Worm (Caenorhabditis elegans): ENCODE results near the gene ced-7.
A peak's percentile ranks its signal among the peaks of the same experiment; 100 is the strongest.

ced-7 gene

ce11 chrIII:9544820-9545219 is 35.1 kb downstream of the ced-7 start, which contains the start of gene ZK1098.12:
TSS of gene ZK1098.12 (plus strand) at chrIII:9545120.
- TF ChIP-seq lsy-12 (tag; optimal IDR thresholded peaks at IDR 0.05) (no peak), hmg-11 (tag; optimal IDR thresholded peaks at IDR 0.05) (no peak), egl-27 (tag; optimal IDR thresholded peaks at IDR 0.05) (no peak), mml-1 (tag; optimal IDR thresholded peaks at IDR 0.05) (no peak), nhr-76 (tag; optimal IDR thresholded peaks at IDR 0.05) (no peak), nhr-12 (tag; optimal IDR thresholded peaks at IDR 0.05) (no peak), nhr-25 (tag; optimal IDR thresholded peaks at IDR 0.05) (no peak), unc-62 (GFP tag; optimal IDR thresholded peaks at IDR 0.05) (no peak), ZK546.5 (tag; optimal IDR thresholded peaks at IDR 0.05) (no peak), nfya-1 (tag; optimal IDR thresholded peaks at IDR 0.05; ENCODE audit: insufficient read depth) (no peak), nhr-237 (tag; optimal IDR thresholded peaks at IDR 0.05) (no peak), ceh-9 (tag; optimal IDR thresholded peaks at IDR 0.05) (no peak), unc-39 (tag; optimal IDR thresholded peaks at IDR 0.05) (no peak), nhr-77 (tag; optimal IDR thresholded peaks at IDR 0.05) (no peak), nhr-11 (tag; optimal IDR thresholded peaks at IDR 0.05) (no peak)

ce11 chrIII:9544125-9544524 is 35.8 kb downstream of the ced-7 start, which contains the start of gene ZK1098.9:
TSS of gene ZK1098.9 (plus strand) at chrIII:9544425.
- no peak for TF ChIP-seq fkh-2 (tag; optimal IDR thresholded peaks at IDR 0.05)
- no peak for TF ChIP-seq nhr-77 (tag; optimal IDR thresholded peaks at IDR 0.05)
- no peak for TF ChIP-seq ZK546.5 (tag; optimal IDR thresholded peaks at IDR 0.05)
- TF ChIP-seq aly-2 (tag; optimal IDR thresholded peaks at IDR 0.05), result no peak
- TF ChIP-seq elt-2 (tag; optimal IDR thresholded peaks at IDR 0.05), result no peak
- TF ChIP-seq snpc-4 (tag; optimal IDR thresholded peaks at IDR 0.05), result no peak
- no peak for TF ChIP-seq jun-1 (tag; optimal IDR thresholded peaks at IDR 0.05)
- TF ChIP-seq mdl-1 (tag; optimal IDR thresholded peaks at IDR 0.05), result no peak
- no peak for TF ChIP-seq nhr-28 (tag; optimal IDR thresholded peaks at IDR 0.05)
- no peak for TF ChIP-seq mml-1 (tag; optimal IDR thresholded peaks at IDR 0.05)
- no peak for TF ChIP-seq ceh-16 (tag; optimal IDR thresholded peaks at IDR 0.05)
- no peak for TF ChIP-seq nhr-23 (tag; optimal IDR thresholded peaks at IDR 0.05)
- TF ChIP-seq nhr-76 (tag; optimal IDR thresholded peaks at IDR 0.05), result no peak
- no peak for TF ChIP-seq nhr-12 (tag; optimal IDR thresholded peaks at IDR 0.05)
- TF ChIP-seq eor-1 (tag; optimal IDR thresholded peaks at IDR 0.05), result no peak
- no peak for TF ChIP-seq nhr-43 (tag; optimal IDR thresholded peaks at IDR 0.05; ENCODE audit: poor library complexity, severe bottlenecking)
- no peak for TF ChIP-seq unc-39 (tag; optimal IDR thresholded peaks at IDR 0.05)
- no peak for TF ChIP-seq ceh-82 (tag; optimal IDR thresholded peaks at IDR 0.05)

ce11 chrIII:9542816-9543215 is 37.1 kb downstream of the ced-7 start, which contains the start of gene eif-2Balpha:
TSS of gene eif-2Balpha (plus strand) at chrIII:9543119.
- TF ChIP-seq pha-4 (tag; optimal IDR thresholded peaks at IDR 0.05) (peak; percentile 86), hmg-11 (tag; optimal IDR thresholded peaks at IDR 0.05) (peak; percentile 6), lin-15B (tag; optimal IDR thresholded peaks at IDR 0.05) (peak; percentile 58), nhr-237 (tag; optimal IDR thresholded peaks at IDR 0.05) (no peak), elt-2 (tag; optimal IDR thresholded peaks at IDR 0.05) (peak; percentile 9), nhr-23 (tag; optimal IDR thresholded peaks at IDR 0.05) (peak; percentile 26), snpc-4 (tag; optimal IDR thresholded peaks at IDR 0.05) (peak; percentile 8), mdl-1 (tag; optimal IDR thresholded peaks at IDR 0.05) (no peak), ztf-11 (tag; optimal IDR thresholded peaks at IDR 0.05) (no peak), nhr-11 (tag; optimal IDR thresholded peaks at IDR 0.05) (no peak), nfya-1 (tag; optimal IDR thresholded peaks at IDR 0.05; ENCODE audit: insufficient read depth) (peak; percentile 32), pqm-1 (tag; optimal IDR thresholded peaks at IDR 0.05) (no peak)

ce11 chrIII:9542280-9542679 is 37.6 kb downstream of the ced-7 start, which contains the start of gene mut-7:
TSS of gene mut-7 (minus strand) at chrIII:9542380.
- TF ChIP-seq ztf-4 (tag; optimal IDR thresholded peaks at IDR 0.05) (no peak), aly-2 (tag; optimal IDR thresholded peaks at IDR 0.05) (no peak), lin-39 (tag; optimal IDR thresholded peaks at IDR 0.05) (no peak), elt-1 (tag; optimal IDR thresholded peaks at IDR 0.05) (no peak), fos-1 (tag; optimal IDR thresholded peaks at IDR 0.05) (no peak), nhr-12 (tag; optimal IDR thresholded peaks at IDR 0.05) (no peak)

- no peak for TF ChIP-seq nhr-11 (tag; optimal IDR thresholded peaks at IDR 0.05)
- TF ChIP-seq fos-1 (tag; optimal IDR thresholded peaks at IDR 0.05), result no peak
- TF ChIP-seq nhr-25 (tag; optimal IDR thresholded peaks at IDR 0.05), result no peak
- no peak for TF ChIP-seq nhr-43 (tag; optimal IDR thresholded peaks at IDR 0.05; ENCODE audit: poor library complexity, severe bottlenecking)
- no peak for TF ChIP-seq ceh-16 (tag; optimal IDR thresholded peaks at IDR 0.05)
- no peak for TF ChIP-seq egl-27 (tag; optimal IDR thresholded peaks at IDR 0.05)
- peak; percentile 67 for TF ChIP-seq pha-4 (tag; optimal IDR thresholded peaks at IDR 0.05)
- peak; percentile 63 for TF ChIP-seq ceh-28 (tag; optimal IDR thresholded peaks at IDR 0.05)
- no peak for TF ChIP-seq lin-39 (tag; optimal IDR thresholded peaks at IDR 0.05)
- no peak for TF ChIP-seq jun-1 (tag; optimal IDR thresholded peaks at IDR 0.05)
- no peak for TF ChIP-seq nhr-23 (tag; optimal IDR thresholded peaks at IDR 0.05)
- peak; percentile 44 for TF ChIP-seq nfya-1 (tag; optimal IDR thresholded peaks at IDR 0.05; ENCODE audit: insufficient read depth)
These were observed 41.2 kb downstream of the ced-7 start, which contains the start of gene ZK1098.3 for ce11 chrIII:9538655-9539155. TSS of gene ZK1098.3 (minus strand) at chrIII:9538705.

All from whole organism, L3 larva.